Worm (Caenorhabditis elegans): ENCODE measurements around the gene C50F4.6.

C50F4.6 gene

ce11 chrV:9549459-9549858 is 3.6 kb downstream of the C50F4.6 start, which contains the start of gene nstp-10 (continued):
- TF ChIP-seq C16A3.4 (tag; optimal IDR thresholded peaks at IDR 0.05) = peak; percentile 31
- no peak for TF ChIP-seq zag-1 (tag; optimal IDR thresholded peaks at IDR 0.05)
- TF ChIP-seq ets-5 (GFP tag; IDR thresholded peaks at IDR 0.05) = no peak
- TF ChIP-seq lin-14 (GFP tag; optimal IDR thresholded peaks at IDR 0.05) = peak; percentile 67
- no peak for TF ChIP-seq nhr-11 (tag; optimal IDR thresholded peaks at IDR 0.05)
- no peak for TF ChIP-seq sptf-1 (tag; optimal IDR thresholded peaks at IDR 0.05)
- no peak for TF ChIP-seq ama-1 (optimal IDR thresholded peaks at IDR 0.05)
- peak; percentile 67 for TF ChIP-seq snu-23 (GFP tag; optimal IDR thresholded peaks at IDR 0.05)
- TF ChIP-seq unc-130 (tag; optimal IDR thresholded peaks at IDR 0.05) = no peak
- TF ChIP-seq nhr-19 (GFP tag; conservative IDR thresholded peaks at IDR 0.05) = peak; percentile 50
- TF ChIP-seq C04F5.9 (tag; optimal IDR thresholded peaks at IDR 0.05) = no peak
- no peak for TF ChIP-seq Y116A8C.19 (tag; optimal IDR thresholded peaks at IDR 0.05; ENCODE audit: borderline replicate concordance)
- peak; percentile 12 for TF ChIP-seq fos-1 (tag; optimal IDR thresholded peaks at IDR 0.05)
- peak; percentile 64 to 68 for TF ChIP-seq efl-1 (optimal IDR thresholded peaks at IDR 0.05)
- TF ChIP-seq efl-1 (GFP tag; optimal IDR thresholded peaks at IDR 0.05 in 1 of 2) = peak in 1 of 2 experiments; percentile 53
- peak; percentile 62 to 79 for TF ChIP-seq lsy-2 (tag; optimal IDR thresholded peaks at IDR 0.05)
- TF ChIP-seq mep-1 (tag; optimal IDR thresholded peaks at IDR 0.05) = peak; percentile 12
- no peak for TF ChIP-seq unc-30 (tag; optimal IDR thresholded peaks at IDR 0.05)
- TF ChIP-seq lin-13 (GFP tag; optimal IDR thresholded peaks at IDR 0.05) = peak; percentile 16
- peak; percentile 57 to 69 for TF ChIP-seq lin-35 (GFP tag; optimal IDR thresholded peaks at IDR 0.05)
- TF ChIP-seq ztf-11 (tag; optimal IDR thresholded peaks at IDR 0.05) = no peak
- TF ChIP-seq aly-2 (tag; optimal IDR thresholded peaks at IDR 0.05) = no peak
- TF ChIP-seq ces-1 (GFP tag; optimal IDR thresholded peaks at IDR 0.05) = no peak
- no peak for TF ChIP-seq nhr-76 (tag; optimal IDR thresholded peaks at IDR 0.05)
- TF ChIP-seq pqm-1 (tag; optimal IDR thresholded peaks at IDR 0.05) = no peak
- no peak for TF ChIP-seq nhr-90 (tag; optimal IDR thresholded peaks at IDR 0.05; ENCODE audit: poor library complexity)
- peak; percentile 46 for TF ChIP-seq swsn-7 (tag; optimal IDR thresholded peaks at IDR 0.05)
- peak; percentile 16 for TF ChIP-seq dsc-1 (tag; optimal IDR thresholded peaks at IDR 0.05)
- TF ChIP-seq aha-1 (tag; optimal IDR thresholded peaks at IDR 0.05) = no peak
- TF ChIP-seq nhr-12 (tag; optimal IDR thresholded peaks at IDR 0.05) = no peak
- peak; percentile 73 for TF ChIP-seq F16B12.6 (tag; optimal IDR thresholded peaks at IDR 0.05)
- TF ChIP-seq xbp-1 (tag; optimal IDR thresholded peaks at IDR 0.05) = peak; percentile 51
- TF ChIP-seq isw-1 (GFP tag; IDR thresholded peaks at IDR 0.05) = peak; percentile 17; the same call in 1 of the 2 replicates
- no peak for TF ChIP-seq egl-27 (tag; optimal IDR thresholded peaks at IDR 0.05)
- TF ChIP-seq mdl-1 (tag; optimal IDR thresholded peaks at IDR 0.05) = no peak
- TF ChIP-seq lin-39 (tag; optimal IDR thresholded peaks at IDR 0.05) = no peak
- peak; percentile 12 to 46 (median 43) for TF ChIP-seq dpl-1 (GFP tag; optimal IDR thresholded peaks at IDR 0.05)
- TF ChIP-seq ceh-82 (tag; optimal IDR thresholded peaks at IDR 0.05) = peak in 1 of 3 experiments; percentile 31
- TF ChIP-seq hlh-17 (GFP tag; optimal IDR thresholded peaks at IDR 0.05; ENCODE audit: borderline replicate concordance) = no peak
- TF ChIP-seq tbx-2 (tag; optimal IDR thresholded peaks at IDR 0.05) = peak; percentile 16
- no peak for TF ChIP-seq nhr-237 (tag; optimal IDR thresholded peaks at IDR 0.05)

ce11 chrV:9550313-9550712 is 4.4 kb downstream of the C50F4.6 start, which contains the start of gene ehbp-1:
TSS of gene ehbp-1 (plus strand) at chrV:9550644.
- no peak for TF ChIP-seq dsc-1 (tag; optimal IDR thresholded peaks at IDR 0.05)
- TF ChIP-seq snu-23 (GFP tag; optimal IDR thresholded peaks at IDR 0.05) = peak; percentile 1
- peak; percentile 80 for TF ChIP-seq lin-14 (GFP tag; optimal IDR thresholded peaks at IDR 0.05)
- peak; percentile 58 for TF ChIP-seq fkh-10 (GFP tag; optimal IDR thresholded peaks at IDR 0.05)
- TF ChIP-seq nhr-71 (tag; optimal IDR thresholded peaks at IDR 0.05) = peak; percentile 18
- TF ChIP-seq mdl-1 (tag; optimal IDR thresholded peaks at IDR 0.05) = no peak
- TF ChIP-seq egl-13 (tag; optimal IDR thresholded peaks at IDR 0.05) = peak; percentile 18
- no peak for TF ChIP-seq aly-2 (tag; optimal IDR thresholded peaks at IDR 0.05)
- TF ChIP-seq blmp-1 (tag; optimal IDR thresholded peaks at IDR 0.05) = peak; percentile 67
- TF ChIP-seq swsn-7 (tag; optimal IDR thresholded peaks at IDR 0.05) = peak; percentile 0

All from whole organism, L1 larva.